Fruit fly (Drosophila melanogaster) whole organism, embryonic: ENCODE results near the gene NK7.1.

ENCODE experiments used
- Abd-B ChIP-seq: fragments of 200-800 bp; sonication (Bioruptor generic); optimal IDR thresholded peaks from 2 replicates; lab custom pipeline; 2018; ENCODE audit warnings: missing biosample characterization, mild to moderate bottlenecking, missing genetic modification characterization, moderate library complexity
- Adf1 ChIP-seq: fragments of 200-800 bp; sonication (Bioruptor generic); IDR thresholded peaks from 2 replicates; pipeline ENCODE4 v1.3.6; 2022; ENCODE audit warnings: missing biosample characterization, missing genetic modification characterization
- CG10321 ChIP-seq: fragments of 200-800 bp; sonication (Bioruptor generic); IDR thresholded peaks from 2 replicates; pipeline ENCODE4 v1.3.6; 2022; ENCODE audit warnings: missing biosample characterization, missing genetic modification characterization
- CG11085 ChIP-seq: fragments of 200-800 bp; sonication (Bioruptor generic); IDR thresholded peaks from 2 replicates; pipeline ENCODE4 v1.3.6; 2022; ENCODE audit warnings: missing biosample characterization, missing genetic modification characterization
- CG11504 ChIP-seq: fragments of 200-800 bp; sonication (Bioruptor generic); optimal IDR thresholded peaks from 3 replicates; lab custom pipeline; 2019; ENCODE audit warnings: missing biosample characterization, mild to moderate bottlenecking, missing genetic modification characterization, moderate library complexity
- CG11723 ChIP-seq: fragments of 200-800 bp; sonication (Bioruptor generic); optimal IDR thresholded peaks from 2 replicates; lab custom pipeline; 2017; ENCODE audit warnings: missing biosample characterization, mild to moderate bottlenecking, missing genetic modification characterization
- CG1233 ChIP-seq: fragments of 200-800 bp; sonication (Bioruptor generic); optimal IDR thresholded peaks from 4 replicates; lab custom pipeline; 2018; ENCODE audit warnings: missing biosample characterization, mild to moderate bottlenecking, missing genetic modification characterization
- CG13287 ChIP-seq: fragments of 200-800 bp; sonication (Bioruptor generic); IDR thresholded peaks from 2 replicates; pipeline ENCODE4 v1.3.6; 2022; ENCODE audit warnings: missing biosample characterization, missing genetic modification characterization; ENCODE audit not compliant: partially characterized antibody
- CG15479 ChIP-seq: fragments of 200-800 bp; sonication (Bioruptor generic); optimal IDR thresholded peaks from 3 replicates; lab custom pipeline; 2019; ENCODE audit warnings: missing biosample characterization, mild to moderate bottlenecking, missing genetic modification characterization, moderate library complexity
- CG18262 ChIP-seq: fragments of 200-800 bp; optimal IDR thresholded peaks from 3 replicates; lab custom pipeline; 2019; ENCODE audit warnings: missing biosample characterization, mild to moderate bottlenecking, missing genetic modification characterization, moderate library complexity
- CG18619 ChIP-seq: fragments of 200-800 bp; sonication (Bioruptor generic); optimal IDR thresholded peaks from 3 replicates; lab custom pipeline; 2017; ENCODE audit warnings: missing biosample characterization, mild to moderate bottlenecking, missing genetic modification characterization
- CG2712 ChIP-seq: fragments of 200-800 bp; optimal IDR thresholded peaks from 3 replicates; lab custom pipeline; 2019; ENCODE audit warnings: missing biosample characterization, mild to moderate bottlenecking, missing genetic modification characterization, moderate library complexity
- CG4328 ChIP-seq: fragments of 200-800 bp; sonication (Bioruptor generic); optimal IDR thresholded peaks from 3 replicates; lab custom pipeline; 2017; ENCODE audit warnings: missing biosample characterization, missing genetic modification reagents, missing genetic modification characterization
- CG4854 ChIP-seq: fragments of 200-800 bp; sonication (Bioruptor generic); optimal IDR thresholded peaks from 2 replicates; lab custom pipeline; 2016; ENCODE audit warnings: missing biosample characterization, missing genetic modification characterization, inconsistent platforms
- CG6689 ChIP-seq: fragments of 200-800 bp; sonication (Bioruptor generic); IDR thresholded peaks from 2 replicates; pipeline ENCODE4 v1.3.6; 2022; ENCODE audit warnings: missing biosample characterization, missing genetic modification characterization
- CG7372 ChIP-seq: fragments of 200-800 bp; sonication (Bioruptor generic); IDR thresholded peaks from 2 replicates; pipeline ENCODE4 v1.3.6; 2022; ENCODE audit warnings: missing biosample characterization, missing genetic modification characterization
- Deaf1 ChIP-seq: fragments of 200-800 bp; optimal IDR thresholded peaks from 3 replicates; lab custom pipeline; 2019; ENCODE audit warnings: missing biosample characterization, mild to moderate bottlenecking, missing genetic modification characterization, moderate library complexity
- Dek ChIP-seq: fragments of 200-800 bp; sonication (Bioruptor generic); optimal IDR thresholded peaks from 3 replicates; lab custom pipeline; 2019; ENCODE audit warnings: missing biosample characterization, mild to moderate bottlenecking, missing genetic modification characterization, moderate library complexity
- Dfd ChIP-seq, 2 experiments: fragments of >200 bp; optimal IDR thresholded peaks; 2 replicates each; lab custom pipeline; 2017; ENCODE audit warnings: missing biosample characterization in 2 of 2, missing genetic modification characterization in 2 of 2
- Dref ChIP-seq: fragments of 200-800 bp; sonication (Bioruptor generic); IDR thresholded peaks from 2 replicates; pipeline ENCODE4 v1.3.6; 2022; ENCODE audit warnings: missing biosample characterization, missing genetic modification characterization
- Elba2 ChIP-seq: fragments of 200-800 bp; sonication (Bioruptor generic); optimal IDR thresholded peaks from 3 replicates; lab custom pipeline; 2016; ENCODE audit warnings: missing biosample characterization, missing genetic modification characterization
- Ets65A ChIP-seq: fragments of 200-800 bp; sonication (Bioruptor generic); peaks from one replicate; lab custom pipeline; 2016; ENCODE audit warnings: missing biosample characterization, missing genetic modification characterization
- H15 ChIP-seq: fragments of 200-800 bp; sonication (Bioruptor generic); IDR thresholded peaks from 3 replicates; pipeline ENCODE4 v1.3.6; 2022; ENCODE audit warnings: missing biosample characterization, missing genetic modification characterization
- HHEX ChIP-seq: fragments of 200-800 bp; sonication (Bioruptor generic); optimal IDR thresholded peaks from 3 replicates; lab custom pipeline; 2017; ENCODE audit warnings: missing biosample characterization, mild to moderate bottlenecking, missing genetic modification characterization, missing genetic modification reagents
- HmgZ ChIP-seq: fragments of 200-800 bp; sonication (Bioruptor generic); optimal IDR thresholded peaks from 2 replicates; lab custom pipeline; 2018; ENCODE audit warnings: missing biosample characterization, mild to moderate bottlenecking, missing genetic modification characterization
- Hmr ChIP-seq: fragments of 200-800 bp; sonication (Bioruptor generic); optimal IDR thresholded peaks from 3 replicates; lab custom pipeline; 2017; ENCODE audit warnings: mild to moderate bottlenecking, missing biosample characterization, missing genetic modification reagents, missing genetic modification characterization
- Hr39 ChIP-seq: fragments of >200 bp; optimal IDR thresholded peaks from 2 replicates; lab custom pipeline; 2017
- Lhr ChIP-seq: fragments of 200-800 bp; sonication (Bioruptor generic); optimal IDR thresholded peaks from 3 replicates; lab custom pipeline; 2017; ENCODE audit warnings: mild to moderate bottlenecking, missing biosample characterization, missing genetic modification reagents, missing genetic modification characterization
- Med ChIP-seq: fragments of 200-800 bp; sonication (Bioruptor generic); peaks from one replicate; lab custom pipeline; 2016; ENCODE audit warnings: missing biosample characterization, missing genetic modification characterization, mild to moderate bottlenecking, inconsistent platforms, moderate library complexity
- Nf-YB ChIP-seq: fragments of 200-800 bp; sonication (Bioruptor generic); optimal IDR thresholded peaks from 3 replicates; lab custom pipeline; 2019; ENCODE audit warnings: missing biosample characterization, mild to moderate bottlenecking, missing genetic modification characterization, moderate library complexity
- Nf-YC ChIP-seq: fragments of 200-800 bp; optimal IDR thresholded peaks from 3 replicates; lab custom pipeline; 2019; ENCODE audit warnings: missing biosample characterization, mild to moderate bottlenecking, missing genetic modification characterization, moderate library complexity
- Usf ChIP-seq: fragments of 200-800 bp; sonication (Bioruptor generic); optimal IDR thresholded peaks from 2 replicates; lab custom pipeline; 2017; ENCODE audit warnings: missing genotype, missing biosample characterization, missing genetic modification characterization
- ase ChIP-seq: fragments of 200-800 bp; sonication (Bioruptor generic); IDR thresholded peaks from 3 replicates; pipeline ENCODE4 v1.3.6; 2022; ENCODE audit warnings: missing biosample characterization, missing genetic modification characterization
- br ChIP-seq: fragments of >200 bp; optimal IDR thresholded peaks from 2 replicates; lab custom pipeline; 2017
- dmrt99B ChIP-seq: fragments of 200-800 bp; sonication (Bioruptor generic); optimal IDR thresholded peaks from 2 replicates; lab custom pipeline; 2018; ENCODE audit warnings: missing biosample characterization, mild to moderate bottlenecking, missing genetic modification characterization, moderate library complexity
- fd64A ChIP-seq: fragments of 200-800 bp; sonication (Bioruptor generic); optimal IDR thresholded peaks from 3 replicates; lab custom pipeline; 2018; ENCODE audit warnings: missing biosample characterization, mild to moderate bottlenecking, missing genetic modification characterization
- hth ChIP-seq: fragments of >200 bp; optimal IDR thresholded peaks from 2 replicates; lab custom pipeline; 2017; ENCODE audit warnings: inconsistent platforms
- ken ChIP-seq: fragments of 200-800 bp; sonication (Bioruptor generic); IDR thresholded peaks from 3 replicates; pipeline ENCODE4 v1.3.6; 2022; ENCODE audit warnings: missing biosample characterization, missing genetic modification characterization
- knrl ChIP-seq: fragments of 200-800 bp; sonication (Bioruptor generic); IDR thresholded peaks from 3 replicates; pipeline ENCODE4 v1.3.6; 2022; ENCODE audit warnings: missing biosample characterization, missing genetic modification characterization; ENCODE audit not compliant: partially characterized antibody
- nerfin-1 ChIP-seq: fragments of 200-800 bp; sonication (Bioruptor generic); optimal IDR thresholded peaks from 3 replicates; lab custom pipeline; 2019; ENCODE audit warnings: missing biosample characterization, mild to moderate bottlenecking, missing genetic modification characterization, moderate library complexity
- nom ChIP-seq: fragments of 200-800 bp; sonication (Bioruptor generic); optimal IDR thresholded peaks from 2 replicates; lab custom pipeline; 2017; ENCODE audit warnings: missing biosample characterization, missing genetic modification characterization, mild to moderate bottlenecking, moderate library complexity, missing genetic modification reagents
- pan ChIP-seq, 4 experiments: fragments of >200 bp in 3 of 4; fragments of 200-800 bp in 1 of 4; sonication (Bioruptor generic) in 1 of 4; optimal IDR thresholded peaks in 3 of 4; IDR thresholded peaks in 1 of 4; 2 replicates each; pipeline versions ENCODE4 v1.3.6 to Lab custom; 2017 to 2022; ENCODE audit warnings: missing biosample characterization in 2 of 4, missing genetic modification characterization in 2 of 4, mixed read lengths in 1 of 4
- pfk ChIP-seq: fragments of 200-800 bp; sonication (Bioruptor generic); optimal IDR thresholded peaks from 2 replicates; lab custom pipeline; 2018; ENCODE audit warnings: missing biosample characterization, mild to moderate bottlenecking, missing genetic modification characterization, moderate library complexity
- repo ChIP-seq: fragments of 200-800 bp; sonication (Bioruptor generic); optimal IDR thresholded peaks from 2 replicates; lab custom pipeline; 2016; ENCODE audit warnings: missing biosample characterization, missing genetic modification characterization
- sd ChIP-seq: fragments of 200-800 bp; sonication (Bioruptor generic); optimal IDR thresholded peaks from 3 replicates; lab custom pipeline; 2018; ENCODE audit warnings: missing biosample characterization, mild to moderate bottlenecking, missing genetic modification characterization, moderate library complexity
- so ChIP-seq: fragments of 200-800 bp; sonication (Bioruptor generic); IDR thresholded peaks from 3 replicates; pipeline ENCODE4 v1.3.6; 2022; ENCODE audit warnings: missing biosample characterization, missing genetic modification characterization
- sr ChIP-seq: fragments of 200-800 bp; sonication (Bioruptor generic); IDR thresholded peaks from 3 replicates; pipeline ENCODE4 v1.3.6; 2022; ENCODE audit warnings: missing biosample characterization, missing genetic modification characterization
- tio ChIP-seq: fragments of 200-800 bp; sonication (Bioruptor generic); optimal IDR thresholded peaks from 2 replicates; lab custom pipeline; 2017; ENCODE audit warnings: missing biosample characterization, missing genetic modification characterization, inconsistent platforms
- tup ChIP-seq: fragments of 200-800 bp; sonication (Bioruptor generic); optimal IDR thresholded peaks from 2 replicates; lab custom pipeline; 2016; ENCODE audit warnings: missing biosample characterization, mild to moderate bottlenecking, missing genetic modification characterization, moderate library complexity
- z ChIP-seq: fragments of 200-800 bp; sonication (Bioruptor generic); IDR thresholded peaks from 3 replicates; pipeline ENCODE4 v1.3.6; 2022; ENCODE audit warnings: missing biosample characterization, missing genetic modification characterization

NK7.1 gene

dm6 chr3R:14344767-14345166 lies 28.0 kb downstream of the NK7.1 start:
- TF ChIP-seq H15 (GFP tag; lab: Robert Waterston, UW) (0 out of 3 replicates have a peak, but pooled peaks have one; percentile 12), Hmr (GFP tag; lab: Kevin White, UChicago) (no peak), Dfd (GFP tag; optimal IDR thresholded peaks at IDR 0.05; lab: Kevin White, UChicago) (peak in 1 of 2 experiments; percentile 52)

DNA sequence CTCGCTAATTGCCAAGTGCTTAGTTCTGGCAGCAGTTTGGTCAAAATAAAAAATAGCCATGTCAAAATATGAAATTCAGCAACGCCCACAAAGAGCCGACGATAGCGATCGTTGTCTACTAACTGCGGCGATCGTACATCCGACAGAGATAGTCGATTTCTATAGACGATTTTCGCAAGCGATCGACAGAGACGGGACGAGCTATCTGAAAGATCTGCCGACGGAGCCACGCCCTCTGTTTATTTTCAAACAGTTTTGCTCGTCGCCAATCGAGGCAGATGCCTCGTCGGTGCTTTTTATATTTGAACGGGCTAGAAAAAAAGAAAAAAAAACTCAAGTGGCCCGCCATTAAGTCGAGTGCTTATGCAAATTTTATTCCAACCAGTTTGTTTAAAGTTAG lies 37.2 kb downstream of the NK7.1 start:
- TF ChIP-seq Dek (tag; lab: Kevin White, UChicago) (no peak), fd64A (GFP tag; lab: Kevin White, UChicago) (no peak), z (GFP tag; lab: Robert Waterston, UW) (peak; percentile 51; the same call in 1 of the 3 replicates), Med (GFP tag; lab: Kevin White, UChicago) (peak; percentile 63), knrl (GFP tag; lab: Robert Waterston, UW) (no peak), so (GFP tag; lab: Robert Waterston, UW) (0 out of 3 replicates have a peak, but pooled peaks have one; percentile 19), CG4854 (no peak), br (lab: Kevin White, UChicago) (no peak), hth (no peak), Dref (no peak), CG11504 (peak; percentile 2), Ets65A (GFP tag; lab: Kevin White, UChicago) (no peak), nom (GFP tag; lab: Kevin White, UChicago) (no peak), Abd-B (GFP tag; lab: Kevin White, UChicago) (no peak), pfk (GFP tag; lab: Kevin White, UChicago) (no peak), CG13287 (peak; percentile 23; the same call in 1 of the 2 replicates), CG10321 (GFP tag; lab: Robert Waterston, UW) (peak; percentile 74), Adf1 (peak; percentile 57), pan (optimal IDR thresholded peaks at IDR 0.05; lab: Kevin White, UChicago) (no peak), pan (GFP tag; optimal IDR thresholded peaks at IDR 0.05 in 1 of 2, IDR thresholded peaks at IDR 0.05 in 1 of 2) (peak in 1 of 2 experiments; percentile 22), CG6689 (GFP tag; lab: Robert Waterston, UW) (0 out of 2 replicates have a peak, but pooled peaks have one; percentile 1), Deaf1 (tag; lab: Kevin White, UChicago) (peak; percentile 81), CG4328 (GFP tag; lab: Kevin White, UChicago) (no peak), sr (GFP tag; lab: Robert Waterston, UW) (0 out of 3 replicates have a peak, but pooled peaks have one; percentile 48), repo (no peak), HmgZ (no peak), Nf-YC (tag; lab: Kevin White, UChicago) (peak; percentile 93), Nf-YB (GFP tag; lab: Kevin White, UChicago) (peak; percentile 81), CG1233 (GFP tag; lab: Kevin White, UChicago) (no peak), Hr39 (lab: Kevin White, UChicago) (no peak)

DNA sequence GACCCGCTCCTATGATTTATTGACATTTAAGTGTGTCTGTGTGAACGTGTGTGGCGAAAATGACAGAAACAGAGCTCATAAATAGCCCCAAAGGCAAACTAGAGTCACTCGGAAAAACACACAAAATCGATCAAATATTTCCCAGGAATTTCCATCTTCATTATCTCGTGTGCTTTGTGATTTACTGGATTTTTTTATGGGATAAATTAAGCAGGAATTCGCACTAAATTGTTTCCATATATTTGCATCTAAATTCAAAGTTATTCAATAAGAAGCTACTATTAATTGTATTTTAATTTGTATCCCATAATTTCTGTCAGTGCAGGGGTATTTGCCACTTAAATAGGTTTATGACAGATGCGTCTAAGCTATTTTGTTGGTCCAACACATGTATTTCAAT lies 40.0 kb downstream of the NK7.1 start:
- TF ChIP-seq CG18619 (GFP tag; lab: Kevin White, UChicago) (no peak), dmrt99B (tag; lab: Kevin White, UChicago) (peak; percentile 47), CG18262 (tag; lab: Kevin White, UChicago) (peak; percentile 43), CG2712 (tag; lab: Kevin White, UChicago) (peak; percentile 51), HHEX (GFP tag; lab: Kevin White, UChicago) (peak; percentile 24), CG11085 (GFP tag; lab: Robert Waterston, UW) (no peak), CG15479 (GFP tag; lab: Kevin White, UChicago) (no peak), Abd-B (GFP tag; lab: Kevin White, UChicago) (peak; percentile 3), ken (GFP tag; lab: Robert Waterston, UW) (no peak), Dfd (GFP tag; optimal IDR thresholded peaks at IDR 0.05; lab: Kevin White, UChicago) (no peak), CG11723 (GFP tag; lab: Kevin White, UChicago) (no peak), ase (GFP tag; lab: Robert Waterston, UW) (no peak), nerfin-1 (tag; lab: Kevin White, UChicago) (no peak), tup (GFP tag; lab: Kevin White, UChicago) (no peak), Lhr (no peak), Elba2 (GFP tag; lab: Kevin White, UChicago) (no peak), Usf (no peak), tio (GFP tag; lab: Kevin White, UChicago) (no peak), CG7372 (no peak), sd (tag; lab: Kevin White, UChicago) (peak; percentile 67)
